Worm (Caenorhabditis elegans): Measurements from ENCODE around the gene F59A6.4.

DNA sequence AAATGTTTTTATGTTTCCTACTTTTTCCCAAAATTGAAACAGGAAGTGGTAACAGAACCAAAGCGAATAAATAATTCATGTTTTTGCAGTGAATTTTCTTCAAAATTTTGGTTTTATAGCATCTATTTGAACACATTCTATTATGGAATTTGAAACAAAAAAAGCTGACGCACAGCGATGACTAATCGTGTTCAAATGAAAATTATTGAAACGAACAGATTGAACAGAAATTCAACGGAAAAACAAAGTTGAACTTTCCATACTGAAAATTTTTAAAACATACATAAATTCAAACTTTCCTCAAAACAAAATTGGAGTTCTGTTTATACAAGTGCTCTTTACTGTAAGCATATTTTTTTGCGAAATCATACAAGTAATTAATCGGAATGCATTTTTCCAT is 7.1 kb downstream of the F59A6.4 start, which contains the start of gene F59A6.12:
- TF ChIP-seq ztf-11 (tag; optimal IDR thresholded peaks at IDR 0.05): no peak
- no peak for TF ChIP-seq unc-39 (tag; optimal IDR thresholded peaks at IDR 0.05)
- TF ChIP-seq tbx-8 (GFP tag; optimal IDR thresholded peaks at IDR 0.05): no peak
- no peak for TF ChIP-seq bed-3 (GFP tag; optimal IDR thresholded peaks at IDR 0.05)
- no peak for TF ChIP-seq lsy-2 (tag; optimal IDR thresholded peaks at IDR 0.05)

All from whole organism, mixed stage, embryonic.